Worm (Caenorhabditis elegans) whole organism, early embryonic: ENCODE data around the gene fut-4.

Experiments used
- F13C5.2 ChIP-seq: sonication (generic microtip); optimal IDR thresholded peaks from 2 replicates; lab custom pipeline; 2017; ENCODE audit warnings: mild to moderate bottlenecking, missing genetic modification characterization, inconsistent platforms, missing compliant biosample characterization
- ama-1 ChIP-seq: fragments of 150-350 bp; optimal IDR thresholded peaks from 2 replicates; lab custom pipeline; 2014
- ceh-13 ChIP-seq: fragments of 200-800 bp; sonication (Bioruptor generic); optimal IDR thresholded peaks from 2 replicates; lab custom pipeline; 2018; ENCODE audit warnings: mild to moderate bottlenecking, missing genetic modification characterization, missing compliant biosample characterization
- ceh-36 ChIP-seq: sonication (generic microtip); optimal IDR thresholded peaks from 2 replicates; lab custom pipeline; 2016; ENCODE audit warnings: missing genetic modification characterization, inconsistent platforms, missing compliant biosample characterization
- ets-7 ChIP-seq: sonication (generic microtip); optimal IDR thresholded peaks from 2 replicates; lab custom pipeline; 2016; ENCODE audit warnings: missing genotype, missing genetic modification characterization, missing compliant biosample characterization
- tbx-37 ChIP-seq: fragments of 200-800 bp; sonication (Bioruptor generic); conservative IDR thresholded peaks from 2 replicates; pipeline ENCODE4 v1.3.6; 2022; ENCODE audit warnings: missing genetic modification reagents, missing genetic modification characterization, missing compliant biosample characterization
- tra-4 ChIP-seq: sonication (generic microtip); optimal IDR thresholded peaks from 2 replicates; lab custom pipeline; 2017; ENCODE audit warnings: missing genetic modification characterization, missing compliant biosample characterization

DNA sequence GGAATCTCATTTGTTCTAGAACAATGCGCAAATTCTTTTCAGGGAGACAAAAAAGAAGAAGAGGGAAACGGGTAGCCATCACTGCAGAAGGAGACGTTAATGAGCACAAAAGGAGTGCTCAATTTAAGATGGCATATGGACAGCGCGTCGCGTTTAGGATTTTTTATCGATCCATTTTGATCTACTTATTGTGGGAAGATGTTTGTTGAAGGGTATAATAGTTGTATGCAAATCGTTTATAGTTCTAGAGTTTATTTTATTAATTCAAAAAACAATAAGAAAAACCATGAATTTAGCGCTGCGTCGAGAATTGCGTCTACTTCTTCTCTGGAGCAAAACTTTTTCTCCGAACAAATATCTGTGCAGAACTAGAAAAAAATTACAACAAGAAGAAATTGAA is 48.8 kb downstream of the fut-4 start, which contains the start of gene sdz-9:
- TF ChIP-seq ceh-36 (tag; lab: Kevin White, UChicago) (no peak), ets-7 (tag; lab: Kevin White, UChicago) (no peak), tbx-37 (GFP tag; lab: Robert Waterston, UW) (no peak), ama-1 (no peak), F13C5.2 (tag; lab: Kevin White, UChicago) (no peak), tra-4 (tag; lab: Kevin White, UChicago) (no peak), ceh-13 (GFP tag; lab: Kevin White, UChicago) (no peak)
